Worm (Caenorhabditis elegans): ENCODE measurements around the gene T06E8.2.

Gene T06E8.2

ce11 chrV:10003315-10003969 lies 32.8 kb downstream of the T06E8.2 start (continued):
- TF ChIP-seq snu-23 (GFP tag; optimal IDR thresholded peaks at IDR 0.05) = peak; percentile 70
- TF ChIP-seq pag-3 (tag; optimal IDR thresholded peaks at IDR 0.05; ENCODE audit: borderline replicate concordance, insufficient read depth) = peak; percentile 15
- TF ChIP-seq ceh-90 (tag; optimal IDR thresholded peaks at IDR 0.05) = no peak
- TF ChIP-seq nhr-84 (tag; optimal IDR thresholded peaks at IDR 0.05) = no peak
- no peak for TF ChIP-seq fkh-4 (tag; optimal IDR thresholded peaks at IDR 0.05; ENCODE audit: borderline replicate concordance)
- TF ChIP-seq mdl-1 (tag; optimal IDR thresholded peaks at IDR 0.05) = peak in 1 of 2 experiments; percentile 1
- TF ChIP-seq lin-15B (tag; optimal IDR thresholded peaks at IDR 0.05) = peak; percentile 50
- TF ChIP-seq rnt-1 (tag; optimal IDR thresholded peaks at IDR 0.05) = peak; percentile 71
- no peak for TF ChIP-seq ceh-63 (GFP tag; optimal IDR thresholded peaks at IDR 0.05)
- peak; percentile 22 for TF ChIP-seq fkh-8 (tag; optimal IDR thresholded peaks at IDR 0.05)
- no peak for TF ChIP-seq hlh-17 (GFP tag; optimal IDR thresholded peaks at IDR 0.05; ENCODE audit: borderline replicate concordance)
- TF ChIP-seq unc-30 (tag; optimal IDR thresholded peaks at IDR 0.05) = no peak
- TF ChIP-seq aly-2 (tag; optimal IDR thresholded peaks at IDR 0.05) = no peak
- TF ChIP-seq lin-14 (GFP tag; optimal IDR thresholded peaks at IDR 0.05) = peak; percentile 77
- no peak for TF ChIP-seq sup-37 (GFP tag; optimal IDR thresholded peaks at IDR 0.05)
- TF ChIP-seq nhr-85 (tag) = peak; percentile 33
- peak; percentile 60 for TF ChIP-seq nhr-20 (tag; optimal IDR thresholded peaks at IDR 0.05)

- no peak for TF ChIP-seq lin-39 (tag; optimal IDR thresholded peaks at IDR 0.05)
- TF ChIP-seq skn-1 (tag; optimal IDR thresholded peaks at IDR 0.05) = no peak
- no peak for TF ChIP-seq nhr-76 (tag; optimal IDR thresholded peaks at IDR 0.05)
- TF ChIP-seq tbx-2 (tag; optimal IDR thresholded peaks at IDR 0.05) = no peak
- peak; percentile 31 for TF ChIP-seq mep-1 (tag; optimal IDR thresholded peaks at IDR 0.05)
- no peak for TF ChIP-seq nhr-47 (tag; optimal IDR thresholded peaks at IDR 0.05)
- TF ChIP-seq egl-13 (tag; optimal IDR thresholded peaks at IDR 0.05) = no peak
- TF ChIP-seq hlh-17 (GFP tag; optimal IDR thresholded peaks at IDR 0.05; ENCODE audit: borderline replicate concordance) = no peak
- no peak for TF ChIP-seq pax-3 (tag; optimal IDR thresholded peaks at IDR 0.05)
- no peak for TF ChIP-seq lin-15B (tag; optimal IDR thresholded peaks at IDR 0.05)
- no peak for TF ChIP-seq fkh-8 (tag; optimal IDR thresholded peaks at IDR 0.05)
- no peak for TF ChIP-seq ztf-4 (tag; optimal IDR thresholded peaks at IDR 0.05)
- TF ChIP-seq xbp-1 (tag; optimal IDR thresholded peaks at IDR 0.05) = peak; percentile 44
- no peak for TF ChIP-seq nhr-12 (tag; optimal IDR thresholded peaks at IDR 0.05)
- no peak for TF ChIP-seq C34B4.2 (tag; optimal IDR thresholded peaks at IDR 0.05)
- TF ChIP-seq mdl-1 (tag; optimal IDR thresholded peaks at IDR 0.05) = no peak
- TF ChIP-seq fos-1 (tag; optimal IDR thresholded peaks at IDR 0.05) = no peak
- TF ChIP-seq nhr-77 (tag; optimal IDR thresholded peaks at IDR 0.05) = no peak
- TF ChIP-seq mab-9 (GFP tag; IDR thresholded peaks at IDR 0.05) = no peak
- no peak for TF ChIP-seq unc-30 (tag; optimal IDR thresholded peaks at IDR 0.05)
- no peak for TF ChIP-seq C04F5.9 (tag; optimal IDR thresholded peaks at IDR 0.05)
- peak in 1 of 6 experiments; percentile 16 for TF ChIP-seq elt-3 (tag; optimal IDR thresholded peaks at IDR 0.05)
- no peak for TF ChIP-seq pag-3 (tag; optimal IDR thresholded peaks at IDR 0.05; ENCODE audit: borderline replicate concordance, insufficient read depth)
- no peak for TF ChIP-seq mef-2 (tag; optimal IDR thresholded peaks at IDR 0.05)
- no peak for TF ChIP-seq snpc-4 (tag; optimal IDR thresholded peaks at IDR 0.05)
- no peak for TF ChIP-seq ceh-63 (GFP tag; optimal IDR thresholded peaks at IDR 0.05)
- TF ChIP-seq zag-1 (tag; optimal IDR thresholded peaks at IDR 0.05) = no peak
- no peak for TF ChIP-seq ets-5 (GFP tag; IDR thresholded peaks at IDR 0.05)
- TF ChIP-seq grh-1 (GFP tag; IDR thresholded peaks at IDR 0.05) = peak; percentile 68
- no peak for TF ChIP-seq efl-3 (GFP tag; optimal IDR thresholded peaks at IDR 0.05)
- no peak for TF ChIP-seq lsy-2 (tag; optimal IDR thresholded peaks at IDR 0.05)
- no peak for TF ChIP-seq fkh-10 (GFP tag; optimal IDR thresholded peaks at IDR 0.05)
- TF ChIP-seq aha-1 (tag; optimal IDR thresholded peaks at IDR 0.05) = no peak
- TF ChIP-seq ceh-88 (GFP tag; IDR thresholded peaks at IDR 0.05) = no peak
- no peak for TF ChIP-seq ama-1 (optimal IDR thresholded peaks at IDR 0.05)
- peak in 1 of 2 experiments; percentile 33 for TF ChIP-seq lin-35 (GFP tag; optimal IDR thresholded peaks at IDR 0.05)
- no peak for TF ChIP-seq lin-13 (GFP tag; optimal IDR thresholded peaks at IDR 0.05)
- TF ChIP-seq vab-15 (tag; optimal IDR thresholded peaks at IDR 0.05) = no peak
- no peak for TF ChIP-seq nhr-237 (tag; optimal IDR thresholded peaks at IDR 0.05)
- TF ChIP-seq nhr-85 (tag) = peak; percentile 69
- TF ChIP-seq lin-14 (GFP tag; optimal IDR thresholded peaks at IDR 0.05) = peak; percentile 70
- no peak for TF ChIP-seq aly-2 (tag; optimal IDR thresholded peaks at IDR 0.05)
- no peak for TF ChIP-seq fkh-4 (tag; optimal IDR thresholded peaks at IDR 0.05; ENCODE audit: borderline replicate concordance)
- no peak for TF ChIP-seq hlh-4 (tag; optimal IDR thresholded peaks at IDR 0.05)
Observed at ce11 chrV:10002720-10003119, 33.5 kb downstream of the T06E8.2 start.

Measured in whole organism, L1 larva.